Worm (Caenorhabditis elegans): ENCODE results near the gene lir-2.

DNA sequence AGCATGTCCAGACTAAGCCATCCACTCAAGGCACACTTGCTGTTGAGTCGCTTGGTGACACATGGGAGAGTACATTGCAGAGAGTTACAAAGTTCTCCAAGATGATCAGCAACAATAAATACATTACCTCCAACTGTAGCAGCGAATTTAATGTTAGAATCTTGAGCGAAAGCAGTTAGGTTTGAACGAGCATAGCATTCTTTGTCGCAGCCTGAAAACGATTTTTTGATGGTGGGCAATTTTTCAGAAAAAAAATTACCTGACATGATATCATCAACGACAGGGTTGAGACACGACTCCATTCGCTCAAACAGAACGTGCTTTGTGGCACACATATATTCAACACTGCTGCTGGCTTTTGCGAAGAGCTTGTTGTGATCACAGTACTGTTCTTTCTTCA, 4.0 kb upstream of the lir-2 start:
- TF ChIP-seq R02D3.7 (tag; optimal IDR thresholded peaks at IDR 0.05) (no peak), nhr-76 (tag; optimal IDR thresholded peaks at IDR 0.05) (no peak), nhr-43 (tag; optimal IDR thresholded peaks at IDR 0.05; ENCODE audit: poor library complexity, severe bottlenecking) (no peak), ztf-11 (tag; optimal IDR thresholded peaks at IDR 0.05) (no peak), elt-3 (tag; optimal IDR thresholded peaks at IDR 0.05) (no peak), tbx-2 (tag; optimal IDR thresholded peaks at IDR 0.05) (no peak), ama-1 (optimal IDR thresholded peaks at IDR 0.05) (no peak), lin-15B (tag; optimal IDR thresholded peaks at IDR 0.05) (no peak), ceh-9 (tag; optimal IDR thresholded peaks at IDR 0.05) (no peak), nhr-77 (tag; optimal IDR thresholded peaks at IDR 0.05) (no peak), mdl-1 (tag; optimal IDR thresholded peaks at IDR 0.05) (no peak), nhr-12 (tag; optimal IDR thresholded peaks at IDR 0.05) (no peak)

All from whole organism, L3 larva.